Fruit fly (Drosophila melanogaster) whole organism, embryonic: Measurements from ENCODE around the gene SMC1.

Experiments used
- ATbp ChIP-seq: fragments of 200-800 bp; sonication (Bioruptor generic); optimal IDR thresholded peaks from 2 replicates; lab custom pipeline; 2017; ENCODE audit warnings: missing biosample characterization, mild to moderate bottlenecking, missing genetic modification characterization, missing genetic modification reagents
- Antp ChIP-seq: fragments of 200-800 bp; sonication (Bioruptor generic); optimal IDR thresholded peaks from 3 replicates; lab custom pipeline; 2016; ENCODE audit warnings: missing biosample characterization, missing genetic modification characterization
- B-H2 ChIP-seq: fragments of 200-800 bp; sonication (Bioruptor generic); optimal IDR thresholded peaks from 2 replicates; lab custom pipeline; 2018; ENCODE audit warnings: missing biosample characterization, mild to moderate bottlenecking, missing genetic modification characterization
- Bteb2 ChIP-seq: fragments of 200-800 bp; sonication (Bioruptor generic); optimal IDR thresholded peaks from 2 replicates; lab custom pipeline; 2016; ENCODE audit warnings: missing biosample characterization, missing genetic modification characterization
- CG10147 ChIP-seq: fragments of 200-800 bp; sonication (Bioruptor generic); optimal IDR thresholded peaks from 2 replicates; lab custom pipeline; 2019; ENCODE audit warnings: missing biosample characterization, mild to moderate bottlenecking, missing genetic modification characterization, moderate library complexity
- CG10209 ChIP-seq: fragments of 200-800 bp; sonication (Bioruptor generic); optimal IDR thresholded peaks from 3 replicates; lab custom pipeline; 2017; ENCODE audit warnings: missing biosample characterization, mild to moderate bottlenecking, missing genetic modification characterization, missing genetic modification reagents
- CG10565 ChIP-seq: fragments of 200-800 bp; sonication (Bioruptor generic); optimal IDR thresholded peaks from 3 replicates; lab custom pipeline; 2016; ENCODE audit warnings: missing biosample characterization, mild to moderate bottlenecking, missing genetic modification characterization
- CG12391 ChIP-seq: fragments of 200-800 bp; sonication (Bioruptor generic); optimal IDR thresholded peaks from 3 replicates; lab custom pipeline; 2018; ENCODE audit warnings: missing biosample characterization, mild to moderate bottlenecking, missing genetic modification characterization, moderate library complexity
- CG13287 ChIP-seq: fragments of 200-800 bp; sonication (Bioruptor generic); IDR thresholded peaks from 2 replicates; pipeline ENCODE4 v1.3.6; 2022; ENCODE audit warnings: missing biosample characterization, missing genetic modification characterization; ENCODE audit not compliant: partially characterized antibody
- CG14441 ChIP-seq: fragments of 200-800 bp; sonication (Bioruptor generic); IDR thresholded peaks from 2 replicates; pipeline ENCODE4 v1.3.6; 2022; ENCODE audit warnings: missing biosample characterization, missing genetic modification characterization
- CG14965 ChIP-seq: fragments of 200-800 bp; sonication (Bioruptor generic); optimal IDR thresholded peaks from 2 replicates; lab custom pipeline; 2016; ENCODE audit warnings: missing biosample characterization, missing genetic modification characterization, borderline replicate concordance
- CG1529 ChIP-seq: fragments of 200-800 bp; sonication (Bioruptor generic); optimal IDR thresholded peaks from 3 replicates; lab custom pipeline; 2018; ENCODE audit warnings: missing biosample characterization, missing genetic modification characterization
- CG15514 ChIP-seq: fragments of 200-800 bp; sonication (Bioruptor generic); optimal IDR thresholded peaks from 3 replicates; lab custom pipeline; 2017; ENCODE audit warnings: missing biosample characterization, missing genetic modification characterization, mild to moderate bottlenecking, moderate library complexity, missing genetic modification reagents
- CG16815 ChIP-seq: fragments of 200-800 bp; sonication (Bioruptor generic); optimal IDR thresholded peaks from 3 replicates; lab custom pipeline; 2017; ENCODE audit warnings: missing biosample characterization, mild to moderate bottlenecking, missing genetic modification characterization
- CG17802 ChIP-seq: fragments of 200-800 bp; sonication (Bioruptor generic); optimal IDR thresholded peaks from 2 replicates; lab custom pipeline; 2018; ENCODE audit warnings: missing biosample characterization, mild to moderate bottlenecking, missing genetic modification characterization, moderate library complexity
- CG1792 ChIP-seq: fragments of 200-800 bp; sonication (Bioruptor generic); optimal IDR thresholded peaks from 2 replicates; lab custom pipeline; 2016; ENCODE audit warnings: missing biosample characterization, missing genetic modification characterization
- CG18764 ChIP-seq: fragments of 200-800 bp; sonication (Bioruptor generic); optimal IDR thresholded peaks from 3 replicates; lab custom pipeline; 2016; ENCODE audit warnings: missing biosample characterization, missing genetic modification characterization
- CG2129 ChIP-seq: fragments of 200-800 bp; sonication (Bioruptor generic); IDR thresholded peaks from 2 replicates; pipeline ENCODE4 v1.3.6; 2022; ENCODE audit warnings: missing biosample characterization, missing genetic modification characterization; ENCODE audit not compliant: partially characterized antibody
- CG2202 ChIP-seq: fragments of 200-800 bp; sonication (Bioruptor generic); optimal IDR thresholded peaks from 2 replicates; lab custom pipeline; 2018; ENCODE audit warnings: missing biosample characterization, mild to moderate bottlenecking, missing genetic modification characterization
- CG2712 ChIP-seq: fragments of 200-800 bp; optimal IDR thresholded peaks from 3 replicates; lab custom pipeline; 2019; ENCODE audit warnings: missing biosample characterization, mild to moderate bottlenecking, missing genetic modification characterization, moderate library complexity
- CG2875 ChIP-seq: fragments of 200-800 bp; sonication (Bioruptor generic); optimal IDR thresholded peaks from 2 replicates; lab custom pipeline; 2017; ENCODE audit warnings: missing biosample characterization, mild to moderate bottlenecking, missing genetic modification characterization, missing genetic modification reagents
- CG3847 ChIP-seq: fragments of 200-800 bp; sonication (Bioruptor generic); IDR thresholded peaks from 2 replicates; pipeline ENCODE4 v1.3.6; 2022; ENCODE audit warnings: missing biosample characterization, missing genetic modification characterization
- CG3995 ChIP-seq: fragments of 200-800 bp; sonication (Bioruptor generic); optimal IDR thresholded peaks from 3 replicates; lab custom pipeline; 2016; ENCODE audit warnings: missing biosample characterization, missing genetic modification characterization
- CG6175 ChIP-seq: fragments of 200-800 bp; sonication (Bioruptor generic); IDR thresholded peaks from 3 replicates; pipeline ENCODE4 v1.3.6; 2022; ENCODE audit warnings: missing biosample characterization, missing genetic modification characterization
- CG6654 ChIP-seq: fragments of 200-800 bp; sonication (Bioruptor generic); optimal IDR thresholded peaks from 2 replicates; lab custom pipeline; 2017; ENCODE audit warnings: missing biosample characterization, mild to moderate bottlenecking, missing genetic modification characterization
- CG6854 ChIP-seq: fragments of 200-800 bp; sonication (Bioruptor generic); optimal IDR thresholded peaks from 3 replicates; lab custom pipeline; 2017; ENCODE audit warnings: missing biosample characterization, mild to moderate bottlenecking, missing genetic modification characterization
- CG7357 ChIP-seq: fragments of 200-800 bp; sonication (Bioruptor generic); IDR thresholded peaks from 3 replicates; pipeline ENCODE4 v1.3.6; 2022; ENCODE audit warnings: missing biosample characterization, missing genetic modification characterization
- CG8765 ChIP-seq: fragments of 200-800 bp; sonication (Bioruptor generic); IDR thresholded peaks from 2 replicates; pipeline ENCODE4 v1.3.6; 2022; ENCODE audit warnings: missing biosample characterization, missing genetic modification characterization
- CG9215 ChIP-seq: fragments of 200-800 bp; sonication (Bioruptor generic); IDR thresholded peaks from 2 replicates; pipeline ENCODE4 v1.3.6; 2022; ENCODE audit warnings: missing biosample characterization, missing genetic modification characterization
- H2.0 ChIP-seq: fragments of 200-800 bp; sonication (Bioruptor generic); IDR thresholded peaks from 2 replicates; pipeline ENCODE4 v1.3.6; 2022; ENCODE audit warnings: missing biosample characterization, missing genetic modification characterization
- HLH54F ChIP-seq: fragments of 200-800 bp; sonication (Bioruptor generic); optimal IDR thresholded peaks from 3 replicates; lab custom pipeline; 2016; ENCODE audit warnings: missing biosample characterization, missing genetic modification characterization
- Hsf ChIP-seq: fragments of 200-800 bp; sonication (Bioruptor generic); optimal IDR thresholded peaks from 3 replicates; lab custom pipeline; 2016; ENCODE audit warnings: missing biosample characterization, missing genetic modification characterization
- Lhr ChIP-seq: fragments of 200-800 bp; sonication (Bioruptor generic); optimal IDR thresholded peaks from 3 replicates; lab custom pipeline; 2017; ENCODE audit warnings: mild to moderate bottlenecking, missing biosample characterization, missing genetic modification reagents, missing genetic modification characterization
- MBD-R2 ChIP-seq: fragments of 200-800 bp; sonication (Bioruptor generic); IDR thresholded peaks from 2 replicates; pipeline ENCODE4 v1.3.6; 2022; ENCODE audit warnings: missing biosample characterization, missing genetic modification characterization
- Mrtf ChIP-seq: fragments of 200-800 bp; sonication (Bioruptor generic); IDR thresholded peaks from 3 replicates; pipeline ENCODE4 v1.3.6; 2022; ENCODE audit warnings: missing biosample characterization, missing genetic modification characterization
- Ptx1 ChIP-seq: fragments of 200-800 bp; sonication (Bioruptor generic); IDR thresholded peaks from 2 replicates; pipeline ENCODE4 v1.3.6; 2022; ENCODE audit warnings: missing biosample characterization, missing genetic modification characterization
- Rfx ChIP-seq: fragments of 200-800 bp; sonication (Bioruptor generic); IDR thresholded peaks from 2 replicates; pipeline ENCODE4 v1.3.6; 2022; ENCODE audit warnings: missing biosample characterization, missing genetic modification characterization
- Vsx1 ChIP-seq: fragments of 200-800 bp; sonication (Bioruptor generic); optimal IDR thresholded peaks from 2 replicates; lab custom pipeline; 2017; ENCODE audit warnings: missing biosample characterization, mild to moderate bottlenecking, missing genetic modification characterization, missing genetic modification reagents
- bigmax ChIP-seq: fragments of 200-800 bp; sonication (Bioruptor generic); optimal IDR thresholded peaks from 2 replicates; lab custom pipeline; 2018; ENCODE audit warnings: missing biosample characterization, mild to moderate bottlenecking, missing genetic modification characterization
- caup ChIP-seq: fragments of 200-800 bp; sonication (Bioruptor generic); optimal IDR thresholded peaks from 3 replicates; lab custom pipeline; 2017; ENCODE audit warnings: missing biosample characterization, mild to moderate bottlenecking, missing genetic modification characterization, moderate library complexity; ENCODE audit not compliant: severe bottlenecking
- chif ChIP-seq, 2 experiments: fragments of 200-800 bp; sonication (Bioruptor generic); optimal IDR thresholded peaks; 3 replicates each; lab custom pipeline; 2016; ENCODE audit warnings: missing biosample characterization in 2 of 2, missing genetic modification characterization in 2 of 2
- chm ChIP-seq: fragments of 200-800 bp; sonication (Bioruptor generic); IDR thresholded peaks from 2 replicates; pipeline ENCODE4 v1.3.6; 2022; ENCODE audit warnings: missing biosample characterization, missing genetic modification characterization
- eyg ChIP-seq: fragments of 200-800 bp; sonication (Bioruptor generic); optimal IDR thresholded peaks from 3 replicates; lab custom pipeline; 2016; ENCODE audit warnings: missing biosample characterization, missing genetic modification characterization
- gsb-n ChIP-seq: fragments of 200-800 bp; sonication (Bioruptor generic); optimal IDR thresholded peaks from 3 replicates; lab custom pipeline; 2018; ENCODE audit warnings: missing biosample characterization, mild to moderate bottlenecking, missing genetic modification characterization
- inv ChIP-seq: fragments of 200-800 bp; sonication (Bioruptor generic); IDR thresholded peaks from 2 replicates; pipeline ENCODE4 v1.3.6; 2022; ENCODE audit warnings: missing biosample characterization, missing genetic modification characterization; ENCODE audit not compliant: partially characterized antibody
- salm ChIP-seq: fragments of 200-800 bp; sonication (Bioruptor generic); optimal IDR thresholded peaks from 2 replicates; lab custom pipeline; 2018; ENCODE audit warnings: missing biosample characterization, mild to moderate bottlenecking, missing genetic modification characterization
- sima ChIP-seq: fragments of 200-800 bp; sonication (Bioruptor generic); optimal IDR thresholded peaks from 2 replicates; lab custom pipeline; 2016; ENCODE audit warnings: missing biosample characterization, missing genetic modification characterization
- ssp ChIP-seq: fragments of 200-800 bp; sonication (Bioruptor generic); IDR thresholded peaks from 2 replicates; pipeline ENCODE4 v1.3.6; 2022; ENCODE audit warnings: missing biosample characterization, missing genetic modification characterization
- tio ChIP-seq: fragments of 200-800 bp; sonication (Bioruptor generic); optimal IDR thresholded peaks from 2 replicates; lab custom pipeline; 2017; ENCODE audit warnings: missing biosample characterization, missing genetic modification characterization, inconsistent platforms
- trem ChIP-seq: fragments of 200-800 bp; optimal IDR thresholded peaks from 3 replicates; lab custom pipeline; 2019; ENCODE audit warnings: missing biosample characterization, mild to moderate bottlenecking, missing genetic modification characterization, moderate library complexity
- vvl ChIP-seq: fragments of 200-800 bp; sonication (Bioruptor generic); IDR thresholded peaks from 2 replicates; pipeline ENCODE4 v1.3.6; 2022; ENCODE audit warnings: missing biosample characterization, missing genetic modification characterization

Gene SMC1

DNA sequence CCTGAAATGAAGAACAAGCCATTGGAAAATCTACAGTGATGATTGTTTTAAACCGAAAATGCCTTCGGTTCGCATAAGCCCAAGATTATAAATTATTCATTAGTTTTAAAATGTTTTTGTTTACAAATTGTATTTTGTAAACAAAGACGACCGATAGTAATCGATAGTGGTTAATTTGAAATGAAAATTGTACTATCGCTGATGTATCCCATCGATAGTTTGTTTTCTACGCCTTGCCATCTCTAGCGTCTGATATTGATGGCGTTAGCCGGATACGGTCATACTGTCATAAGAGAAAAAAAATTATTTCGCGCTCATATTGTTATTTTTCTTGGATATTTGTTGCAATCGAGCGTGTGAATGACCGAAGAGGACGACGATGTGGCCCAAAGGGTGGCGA lies at the start of gene SMC1 (continued):
- TF ChIP-seq CG1529 (no peak), Antp (GFP tag; lab: Kevin White, UChicago) (peak; percentile 47), CG3847 (GFP tag; lab: Robert Waterston, UW) (no peak), tio (GFP tag; lab: Kevin White, UChicago) (no peak), CG16815 (no peak), HLH54F (GFP tag; lab: Kevin White, UChicago) (peak; percentile 61), CG10209 (GFP tag; lab: Kevin White, UChicago) (no peak), chif (GFP tag; optimal IDR thresholded peaks at IDR 0.05; lab: Kevin White, UChicago) (peak in 1 of 2 experiments; percentile 5), gsb-n (tag; lab: Kevin White, UChicago) (no peak), Vsx1 (GFP tag; lab: Kevin White, UChicago) (no peak), H2.0 (no peak), Hsf (GFP tag; lab: Kevin White, UChicago) (peak; percentile 29), CG10147 (peak; percentile 58), vvl (GFP tag; lab: Robert Waterston, UW) (no peak), eyg (GFP tag; lab: Kevin White, UChicago) (peak; percentile 51), CG7357 (GFP tag; lab: Robert Waterston, UW) (no peak), CG13287 (GFP tag; lab: Robert Waterston, UW) (peak; percentile 100), ssp (GFP tag; lab: Robert Waterston, UW) (no peak), ATbp (GFP tag; lab: Kevin White, UChicago) (no peak), CG17802 (tag; lab: Kevin White, UChicago) (no peak), CG15514 (GFP tag; lab: Kevin White, UChicago) (no peak), trem (tag; lab: Kevin White, UChicago) (peak; percentile 88), CG18764 (no peak), CG3995 (GFP tag; lab: Kevin White, UChicago) (peak; percentile 54), Ptx1 (no peak), CG8765 (no peak), CG6175 (GFP tag; lab: Robert Waterston, UW) (no peak), Bteb2 (GFP tag; lab: Kevin White, UChicago) (peak; percentile 29), caup (no peak), B-H2 (GFP tag; lab: Kevin White, UChicago) (peak; percentile 79), CG2712 (tag; lab: Kevin White, UChicago) (peak; percentile 65), CG6854 (no peak), MBD-R2 (GFP tag; lab: Robert Waterston, UW) (peak; percentile 96), CG12391 (tag; lab: Kevin White, UChicago) (peak; percentile 62), inv (GFP tag; lab: Robert Waterston, UW) (peak; percentile 100), Lhr (GFP tag; lab: Kevin White, UChicago) (peak; percentile 31), salm (tag; lab: Kevin White, UChicago) (no peak), Rfx (GFP tag; lab: Robert Waterston, UW) (peak; percentile 77; the same call in 1 of the 2 replicates), CG14965 (GFP tag; lab: Kevin White, UChicago) (no peak), CG2129 (GFP tag; lab: Robert Waterston, UW) (peak; percentile 98), CG10565 (GFP tag; lab: Kevin White, UChicago) (no peak), bigmax (GFP tag; lab: Kevin White, UChicago) (peak; percentile 19), CG2875 (GFP tag; lab: Kevin White, UChicago) (no peak), CG6654 (no peak), CG14441 (GFP tag; lab: Robert Waterston, UW) (no peak), chm (GFP tag; lab: Robert Waterston, UW) (no peak), CG2202 (tag; lab: Kevin White, UChicago) (no peak), CG9215 (GFP tag; lab: Robert Waterston, UW) (no peak), sima (peak; percentile 6), Mrtf (GFP tag; lab: Robert Waterston, UW) (no peak; the same call in 2 of the 3 replicates), CG1792 (GFP tag; lab: Kevin White, UChicago) (no peak)
